Fruit fly (Drosophila melanogaster): ENCODE data around the gene CG31524.

Gene CG31524

dm6 chr3R:30507723-30508122 lies 6.4 kb downstream of the CG31524 start, which contains the start of gene CG34041:
Gene CG34041, plus strand, starts transcription at chr3R:30508023.
- TF ChIP-seq CG32532 (GFP tag; IDR thresholded peaks at IDR 0.05) = no peak
- no peak for TF ChIP-seq CG7963 (GFP tag; IDR thresholded peaks at IDR 0.05; ENCODE audit: partially characterized antibody)

dm6 chr3R:30505561-30506037 lies 8.6 kb downstream of the CG31524 start, which contains the start of the genes PH4alphaSG1 and CG15539:
Gene PH4alphaSG1, minus strand, starts transcription at chr3R:30505661.
Gene CG15539, plus strand, starts transcription at chr3R:30505987.
- TF ChIP-seq dati (GFP tag; IDR thresholded peaks at IDR 0.05) (no peak), CG11723 (GFP tag; optimal IDR thresholded peaks at IDR 0.05) (no peak), Hmx (GFP tag; optimal IDR thresholded peaks at IDR 0.05) (no peak), CG6689 (GFP tag; IDR thresholded peaks at IDR 0.05) (no peak), MTF-1 (GFP tag; optimal IDR thresholded peaks at IDR 0.05; ENCODE audit: borderline replicate concordance) (no peak), kah (GFP tag; optimal IDR thresholded peaks at IDR 0.05) (no peak), Pdp1 (GFP tag; optimal IDR thresholded peaks at IDR 0.05) (no peak), ato (GFP tag; IDR thresholded peaks at IDR 0.05; ENCODE audit: partially characterized antibody) (no peak), Nf-YB (GFP tag; optimal IDR thresholded peaks at IDR 0.05) (no peak), CG3281 (GFP tag; optimal IDR thresholded peaks at IDR 0.05) (no peak), sim (GFP tag; IDR thresholded peaks at IDR 0.05) (no peak)

dm6 chr3R:30503406-30503805 lies 10.7 kb downstream of the CG31524 start, which contains the start of gene CG31371:
Gene CG31371, minus strand, starts transcription at chr3R:30503506.
- TF ChIP-seq nau (GFP tag; optimal IDR thresholded peaks at IDR 0.05) = no peak
- no peak for TF ChIP-seq wdn (GFP tag; IDR thresholded peaks at IDR 0.05)
- no peak for TF ChIP-seq CG6272 (GFP tag; IDR thresholded peaks at IDR 0.05)
- TF ChIP-seq btn (GFP tag; optimal IDR thresholded peaks at IDR 0.05) = no peak
- peak; percentile 48 for TF ChIP-seq sens (GFP tag)
- no peak for TF ChIP-seq Nf-YA (GFP tag; IDR thresholded peaks at IDR 0.05)
- no peak for TF ChIP-seq da (GFP tag; optimal IDR thresholded peaks at IDR 0.05)

dm6 chr3R:30501174-30501573 lies 13.0 kb downstream of the CG31524 start:
- TF ChIP-seq CG10462 (GFP tag; optimal IDR thresholded peaks at IDR 0.05) (no peak), gsb-n (tag; optimal IDR thresholded peaks at IDR 0.05) (no peak), ham (GFP tag; IDR thresholded peaks at IDR 0.05) (no peak), gsb (GFP tag; IDR thresholded peaks at IDR 0.05) (no peak), CG15514 (GFP tag; optimal IDR thresholded peaks at IDR 0.05) (no peak), CG12659 (GFP tag; optimal IDR thresholded peaks at IDR 0.05) (no peak), CG13123 (GFP tag; optimal IDR thresholded peaks at IDR 0.05) (no peak), vvl (GFP tag; IDR thresholded peaks at IDR 0.05) (peak; percentile 65), ap (GFP tag; IDR thresholded peaks at IDR 0.05) (no peak), salm (tag; optimal IDR thresholded peaks at IDR 0.05) (no peak), CG16815 (GFP tag; optimal IDR thresholded peaks at IDR 0.05) (peak; percentile 4), CG3847 (GFP tag; IDR thresholded peaks at IDR 0.05) (no peak), sob (GFP tag; IDR thresholded peaks at IDR 0.05) (peak; percentile 65; the same call in 1 of the 2 replicates), Blimp-1 (GFP tag; optimal IDR thresholded peaks at IDR 0.05) (peak; percentile 49), CG4854 (GFP tag; optimal IDR thresholded peaks at IDR 0.05) (no peak), CG31388 (GFP tag; optimal IDR thresholded peaks at IDR 0.05) (no peak), CG4730 (GFP tag; IDR thresholded peaks at IDR 0.05) (no peak), chif (GFP tag; optimal IDR thresholded peaks at IDR 0.05) (peak in 1 of 2 experiments; percentile 41), CG15479 (GFP tag; optimal IDR thresholded peaks at IDR 0.05) (no peak), CG13424 (tag; optimal IDR thresholded peaks at IDR 0.05) (no peak), CG34422 (GFP tag; IDR thresholded peaks at IDR 0.05) (0 out of 3 replicates have a peak, but pooled peaks have one; percentile 23), Xrp1 (GFP tag; IDR thresholded peaks at IDR 0.05) (peak; percentile 74), CG30020 (tag; optimal IDR thresholded peaks at IDR 0.05) (no peak), al (GFP tag; IDR thresholded peaks at IDR 0.05) (no peak), ewg (GFP tag; optimal IDR thresholded peaks at IDR 0.05) (peak; percentile 9), Dek (tag; optimal IDR thresholded peaks at IDR 0.05) (no peak), CG18764 (GFP tag; optimal IDR thresholded peaks at IDR 0.05) (no peak)

Data from whole organism, embryonic.